Worm (Caenorhabditis elegans): ENCODE results near the gene F53A10.2.

DNA sequence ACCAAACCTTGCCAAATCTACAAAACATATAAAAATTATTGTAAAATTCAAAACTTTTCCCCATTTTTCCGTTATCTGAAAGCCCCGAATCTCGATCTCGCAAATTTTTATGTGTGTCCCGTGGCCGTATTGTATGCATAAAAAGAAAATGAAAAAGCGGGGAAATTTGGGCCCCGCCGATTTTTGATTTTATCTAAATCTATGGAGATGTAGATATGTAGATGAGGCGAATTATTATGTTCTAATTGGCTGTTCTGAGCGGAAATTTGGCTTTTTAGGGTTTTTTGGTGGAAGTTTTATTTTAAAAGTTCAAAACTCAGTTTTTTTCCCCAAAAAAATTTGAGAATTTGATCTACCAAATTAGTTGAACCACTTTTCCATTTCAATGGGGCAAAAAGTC, 1.0 kb upstream of the F53A10.2 start:
- TF ChIP-seq tab-1 (GFP tag; IDR thresholded peaks at IDR 0.05): no peak
- no peak for TF ChIP-seq med-1 (GFP tag; optimal IDR thresholded peaks at IDR 0.05; ENCODE audit: insufficient read depth)
- TF ChIP-seq ref-1 (GFP tag; conservative IDR thresholded peaks at IDR 0.05): no peak
- no peak for TF ChIP-seq cog-1 (tag; optimal IDR thresholded peaks at IDR 0.05)
- TF ChIP-seq ztf-23 (GFP tag; IDR thresholded peaks at IDR 0.05): no peak
- no peak for TF ChIP-seq ztf-29 (GFP tag; IDR thresholded peaks at IDR 0.05)
- TF ChIP-seq flt-1 (GFP tag; IDR thresholded peaks at IDR 0.05): no peak
- TF ChIP-seq klf-2 (GFP tag; conservative IDR thresholded peaks at IDR 0.05): no peak
- no peak for TF ChIP-seq T22C8.4 (GFP tag; IDR thresholded peaks at IDR 0.05)
